Fruit fly (Drosophila melanogaster) whole organism: ENCODE data around the gene CG13842.

Experiments
- CG8478 ChIP-seq: fragments of >200 bp; optimal IDR thresholded peaks from 2 replicates; lab custom pipeline; 2018; ENCODE audit warnings: inconsistent platforms
- Dll ChIP-seq: fragments of >200 bp; optimal IDR thresholded peaks from 2 replicates; lab custom pipeline; 2017
- EcR ChIP-seq, 2 experiments: fragments of >200 bp; optimal IDR thresholded peaks; 2 replicates each; lab custom pipeline; 2017; ENCODE audit warnings: missing biosample characterization in 2 of 2, missing genetic modification characterization in 2 of 2, missing genetic modification reagents in 2 of 2
- pan ChIP-seq: fragments of >200 bp; optimal IDR thresholded peaks from 2 replicates; lab custom pipeline; 2017
- psq ChIP-seq: fragments of >200 bp; optimal IDR thresholded peaks from 2 replicates; lab custom pipeline; 2017
- usp ChIP-seq: fragments of >200 bp; optimal IDR thresholded peaks from 2 replicates; lab custom pipeline; 2017; ENCODE audit warnings: missing biosample characterization, missing genetic modification characterization, mixed read lengths

CG13842 gene

DNA sequence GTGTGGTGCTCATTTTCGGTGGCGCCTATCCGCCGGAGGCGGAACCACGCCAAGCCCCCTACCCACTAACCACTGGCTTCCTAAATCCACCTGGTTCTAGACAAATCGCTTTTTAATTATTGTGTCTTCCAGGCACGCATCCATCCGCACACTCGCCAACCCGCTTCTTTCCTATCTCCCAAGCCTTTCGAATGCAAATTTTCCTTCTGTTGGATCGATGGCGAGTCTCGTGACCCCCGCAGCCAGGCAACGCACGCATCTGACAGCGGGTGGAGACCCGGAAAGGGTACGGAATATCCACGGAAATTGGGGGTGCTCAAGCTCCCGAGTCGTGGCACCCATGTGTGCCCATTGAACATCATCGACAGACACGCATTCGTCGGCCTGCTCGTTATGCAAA lies at the start of gene CG13842:
TSS of gene CG13842 (minus strand) at position 101 of the 400 bp plus-strand sequence.
- TF ChIP-seq Dll (lab: Kevin White, UChicago) (no peak), pan (lab: Kevin White, UChicago) (no peak), psq (lab: Kevin White, UChicago) (no peak), CG8478 (lab: Kevin White, UChicago) (no peak), usp (no peak), EcR (GFP tag; optimal IDR thresholded peaks at IDR 0.05; lab: Kevin White, UChicago) (no peak)

DNA sequence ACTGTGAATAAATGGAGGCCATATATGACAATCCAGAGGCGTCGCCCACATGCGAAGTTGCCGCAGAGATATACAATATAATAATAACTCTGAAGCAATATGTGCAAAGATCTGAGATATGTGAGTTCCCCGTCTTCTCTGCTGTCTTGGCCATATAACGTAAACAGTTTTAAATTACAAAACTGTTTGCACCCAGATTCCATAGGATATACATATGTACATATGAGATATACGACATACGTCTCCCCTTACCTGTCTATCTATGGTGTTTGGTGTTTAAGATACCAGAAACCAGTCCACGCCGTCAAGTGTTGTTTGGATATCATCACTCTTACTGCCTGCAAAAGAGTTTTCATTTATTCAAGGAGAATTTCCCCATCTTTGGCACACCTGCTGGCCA lies 49.2 kb upstream of the CG13842 start:
- TF ChIP-seq pan (lab: Kevin White, UChicago) (no peak), EcR (GFP tag; optimal IDR thresholded peaks at IDR 0.05; lab: Kevin White, UChicago) (no peak), usp (no peak), Dll (lab: Kevin White, UChicago) (no peak), CG8478 (lab: Kevin White, UChicago) (no peak), psq (lab: Kevin White, UChicago) (no peak)

DNA sequence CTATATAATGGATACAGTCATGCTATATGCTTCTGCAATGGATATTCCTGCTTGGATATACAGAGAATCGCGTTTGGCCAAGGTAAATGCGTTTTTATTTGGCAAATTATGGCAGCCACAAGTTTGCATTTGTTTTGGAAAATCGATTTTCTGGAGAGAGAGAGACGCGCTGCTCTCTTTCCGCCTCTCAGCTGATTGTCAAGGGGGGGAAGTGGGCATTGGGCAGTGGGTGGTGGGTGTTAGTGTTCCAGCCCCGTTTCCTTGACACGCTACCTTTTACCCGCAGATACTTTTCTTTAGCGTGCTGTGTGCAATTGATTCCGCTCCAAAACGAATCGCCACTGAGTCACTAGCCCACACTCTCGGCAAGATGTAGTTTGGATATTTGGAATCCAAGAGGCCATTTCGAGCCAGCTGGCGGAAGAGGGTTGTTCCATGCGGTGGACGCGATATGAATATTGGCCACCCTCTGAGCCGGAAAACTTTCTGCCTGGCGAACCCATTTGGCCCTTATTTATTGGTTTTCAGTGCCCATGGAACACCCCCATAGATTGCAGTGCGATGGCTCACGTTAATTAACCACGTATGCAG lies 48.2 kb upstream of the CG13842 start:
- no peak for TF ChIP-seq psq (lab: Kevin White, UChicago)
- TF ChIP-seq Dll (lab: Kevin White, UChicago), result peak; percentile 27

DNA sequence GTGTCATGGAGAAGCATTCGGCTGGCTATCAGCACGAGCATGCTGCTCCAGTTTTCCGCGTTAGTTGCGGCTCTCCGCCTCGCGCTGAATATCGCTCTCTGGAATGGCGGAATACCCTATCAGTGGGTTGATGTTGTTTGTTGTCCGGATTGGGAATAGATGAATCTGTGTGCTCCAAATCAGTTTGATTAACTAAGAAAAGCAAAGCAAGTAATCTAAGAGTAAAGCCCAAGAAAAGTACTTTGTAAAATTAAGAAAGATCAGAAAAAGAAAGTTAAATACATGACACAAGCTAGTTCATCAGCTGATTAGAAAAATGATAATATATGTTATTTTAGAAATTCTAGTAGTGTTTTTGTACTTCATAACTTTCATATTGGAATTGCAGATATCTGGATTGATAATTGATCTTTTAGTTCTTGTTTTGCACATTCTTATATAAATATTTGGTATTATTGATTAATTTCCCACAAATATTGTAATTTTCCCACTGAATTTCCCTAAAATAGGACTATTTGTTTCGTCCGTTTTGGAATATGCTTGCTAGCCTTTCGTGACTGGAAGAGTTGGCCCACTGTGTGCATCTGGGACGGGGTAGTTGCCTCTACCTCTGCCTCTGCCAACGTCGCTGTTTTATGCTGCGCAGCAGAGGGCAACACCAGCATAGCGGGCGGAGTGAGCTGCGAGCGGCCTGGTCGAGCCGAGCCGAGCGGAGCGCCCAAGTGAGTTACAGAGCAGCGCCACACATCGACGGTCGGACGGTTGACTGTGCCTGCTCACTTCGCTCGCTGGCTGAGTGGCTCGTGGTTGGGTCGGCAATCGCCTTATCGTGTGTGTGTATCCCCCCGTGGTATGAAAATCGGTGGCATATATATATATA lies 47.1 kb upstream of the CG13842 start:
- peak; percentile 61 for TF ChIP-seq Dll (lab: Kevin White, UChicago)
- TF ChIP-seq usp, result no peak
- TF ChIP-seq EcR (GFP tag; optimal IDR thresholded peaks at IDR 0.05; lab: Kevin White, UChicago), result no peak

DNA sequence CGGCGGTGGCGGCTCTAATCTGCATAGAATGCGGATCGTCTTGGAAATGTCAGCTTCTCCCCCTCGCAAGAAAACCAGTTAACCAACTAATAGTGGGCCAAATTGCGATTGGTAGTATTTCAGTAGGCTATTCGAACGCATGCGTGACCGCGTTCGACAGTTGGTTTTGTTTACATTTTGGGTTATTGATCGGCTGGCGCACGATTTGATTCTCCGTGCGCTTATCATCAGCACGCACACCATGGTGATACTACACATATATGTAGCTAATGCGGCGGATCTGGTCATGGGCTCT lies 46.5 kb upstream of the CG13842 start:
- TF ChIP-seq CG8478 (lab: Kevin White, UChicago) (no peak), pan (lab: Kevin White, UChicago) (no peak), psq (lab: Kevin White, UChicago) (no peak), usp (no peak), EcR (GFP tag; optimal IDR thresholded peaks at IDR 0.05; lab: Kevin White, UChicago) (no peak), Dll (lab: Kevin White, UChicago) (no peak)

DNA sequence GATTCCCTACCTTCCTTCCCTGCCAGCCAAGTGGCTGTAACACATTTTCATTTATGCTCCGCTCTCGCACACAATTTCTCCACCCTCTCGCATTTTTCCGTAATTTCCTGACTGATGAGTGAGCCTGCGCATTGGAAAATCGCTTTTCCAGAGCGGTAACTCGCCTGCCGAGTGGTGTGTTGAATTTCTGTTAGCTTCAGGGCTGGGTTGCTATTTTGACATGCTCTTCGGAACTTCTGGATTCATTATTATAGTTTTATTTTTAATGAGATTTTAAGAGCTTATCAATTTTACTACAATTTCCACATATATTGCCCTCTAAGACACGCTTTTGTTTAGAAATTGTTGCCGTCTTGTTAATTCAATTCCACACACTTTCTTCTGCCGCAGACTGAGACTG lies 45.9 kb upstream of the CG13842 start:
- TF ChIP-seq Dll (lab: Kevin White, UChicago) (no peak), pan (lab: Kevin White, UChicago) (no peak), CG8478 (lab: Kevin White, UChicago) (no peak)

DNA sequence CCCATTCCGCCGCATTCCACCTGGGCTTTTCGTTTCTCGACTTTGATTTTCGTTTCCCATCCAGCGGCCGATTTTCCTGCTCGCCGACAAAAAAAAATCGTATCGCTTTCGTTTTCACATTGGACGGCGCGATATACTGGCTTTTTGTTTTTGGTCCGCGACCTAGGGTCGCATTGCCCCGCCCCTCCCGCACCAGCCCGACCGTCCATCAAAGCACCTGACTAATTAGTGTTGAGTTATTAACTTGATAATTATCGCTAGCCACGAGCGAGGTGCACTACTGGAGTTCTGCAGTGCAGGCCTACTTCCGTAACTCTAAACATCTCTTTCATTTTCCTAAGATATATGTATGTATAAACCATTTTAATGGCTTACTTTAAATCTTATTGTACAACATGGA lies 44.6 kb upstream of the CG13842 start:
- no peak for TF ChIP-seq EcR (GFP tag; optimal IDR thresholded peaks at IDR 0.05; lab: Kevin White, UChicago)
- TF ChIP-seq psq (lab: Kevin White, UChicago), result no peak
- TF ChIP-seq CG8478 (lab: Kevin White, UChicago), result no peak
- TF ChIP-seq usp, result no peak
- no peak for TF ChIP-seq Dll (lab: Kevin White, UChicago)
- no peak for TF ChIP-seq pan (lab: Kevin White, UChicago)

DNA sequence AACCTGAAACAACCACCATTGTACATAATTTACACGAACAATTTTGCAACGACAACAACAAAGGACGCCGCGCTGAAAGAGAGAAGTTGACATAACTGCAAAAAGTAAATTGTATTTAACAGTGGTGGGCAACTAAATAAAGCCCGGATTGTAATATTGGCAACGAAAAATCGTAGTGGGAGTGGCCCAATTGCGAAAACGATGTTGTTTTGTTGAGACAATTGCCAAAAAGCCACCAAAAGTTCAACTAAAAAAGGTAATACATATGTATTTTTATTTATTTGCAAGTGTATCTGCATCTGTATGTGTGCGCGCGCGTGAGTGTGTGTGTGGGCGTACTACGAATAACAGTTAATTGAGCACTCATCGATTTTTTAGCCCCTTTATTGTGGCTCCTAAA lies 44.0 kb upstream of the CG13842 start:
- TF ChIP-seq EcR (GFP tag; optimal IDR thresholded peaks at IDR 0.05; lab: Kevin White, UChicago), result no peak
- no peak for TF ChIP-seq usp
- TF ChIP-seq Dll (lab: Kevin White, UChicago), result no peak
- no peak for TF ChIP-seq pan (lab: Kevin White, UChicago)
- TF ChIP-seq psq (lab: Kevin White, UChicago), result no peak
- no peak for TF ChIP-seq CG8478 (lab: Kevin White, UChicago)

DNA sequence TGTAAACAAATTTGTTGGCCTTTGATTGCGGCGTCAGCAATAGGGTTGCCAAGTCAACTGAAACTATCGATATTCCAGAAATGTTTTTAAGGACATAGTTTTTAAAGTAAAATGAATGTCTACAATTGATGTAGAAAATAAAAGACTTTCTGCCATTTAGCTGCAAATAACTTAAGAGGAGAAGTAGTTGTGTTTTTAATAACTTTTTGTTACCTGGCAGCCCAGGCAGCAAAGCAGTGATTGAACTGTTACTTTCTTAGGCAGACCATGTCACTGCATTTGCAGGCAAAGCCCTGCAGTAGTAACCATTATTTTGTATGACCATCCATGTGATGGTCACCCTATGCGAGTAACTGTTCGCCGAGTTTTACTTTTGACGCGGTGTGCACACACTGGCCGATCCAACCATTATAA lies 43.5 kb upstream of the CG13842 start, which contains the start of the genes rumi, CG7029 and Usp12-46:
TSS of gene rumi (minus strand) at position 64 of the 414 bp plus-strand sequence.
TSS of gene CG7029 (plus strand) at position 368 of the 414 bp plus-strand sequence.
TSS of gene Usp12-46 (plus strand) at position 368 of the 414 bp plus-strand sequence.
- TF ChIP-seq CG8478 (lab: Kevin White, UChicago) (no peak), Dll (lab: Kevin White, UChicago) (no peak), pan (lab: Kevin White, UChicago) (no peak), usp (no peak), psq (lab: Kevin White, UChicago) (no peak), EcR (GFP tag; optimal IDR thresholded peaks at IDR 0.05; lab: Kevin White, UChicago) (no peak)

DNA sequence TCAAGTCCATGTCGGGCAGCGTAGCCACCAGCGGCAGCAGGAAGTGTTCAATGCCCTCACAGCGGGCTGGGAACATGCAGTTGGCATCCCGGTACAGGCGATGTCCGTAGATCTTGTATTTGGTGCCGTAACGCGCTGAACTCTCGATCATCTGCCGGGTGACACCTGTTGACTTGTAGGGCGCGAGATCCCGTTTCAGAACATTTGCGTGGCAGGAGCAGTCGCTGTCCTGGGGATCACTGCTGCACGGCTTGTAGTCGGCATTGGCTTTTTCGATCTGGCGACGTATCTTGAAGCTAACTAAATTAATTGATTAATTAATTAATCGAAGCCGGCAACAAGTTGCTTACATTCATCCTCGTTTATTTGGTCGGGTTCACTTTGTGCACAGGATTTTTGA lies 43.0 kb upstream of the CG13842 start:
- no peak for TF ChIP-seq EcR (GFP tag; optimal IDR thresholded peaks at IDR 0.05; lab: Kevin White, UChicago)

DNA sequence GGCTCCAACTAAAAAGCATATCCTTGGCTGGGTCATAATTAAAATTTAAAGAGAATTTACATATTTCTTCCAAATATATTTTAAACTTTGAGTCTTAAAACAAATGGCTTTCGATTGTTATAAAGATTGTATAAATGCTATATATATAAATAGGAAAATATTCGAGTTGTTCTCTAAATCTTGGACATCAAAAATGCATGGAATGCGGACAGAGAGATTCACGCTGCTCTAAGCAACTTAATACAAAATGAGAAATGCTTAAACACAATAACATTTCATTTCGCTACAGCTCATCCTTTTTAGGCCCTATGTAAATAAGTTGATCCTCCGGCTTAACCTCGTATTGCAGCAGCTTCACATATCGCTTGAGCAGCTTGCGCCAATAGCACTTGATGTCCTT lies 41.9 kb upstream of the CG13842 start, which contains the start of gene CG31139:
TSS of gene CG31139 (minus strand) at position 101 of the 400 bp plus-strand sequence.
- TF ChIP-seq Dll (lab: Kevin White, UChicago) (no peak), EcR (GFP tag; optimal IDR thresholded peaks at IDR 0.05; lab: Kevin White, UChicago) (no peak), CG8478 (lab: Kevin White, UChicago) (no peak), usp (no peak), pan (lab: Kevin White, UChicago) (no peak), psq (lab: Kevin White, UChicago) (no peak)

DNA sequence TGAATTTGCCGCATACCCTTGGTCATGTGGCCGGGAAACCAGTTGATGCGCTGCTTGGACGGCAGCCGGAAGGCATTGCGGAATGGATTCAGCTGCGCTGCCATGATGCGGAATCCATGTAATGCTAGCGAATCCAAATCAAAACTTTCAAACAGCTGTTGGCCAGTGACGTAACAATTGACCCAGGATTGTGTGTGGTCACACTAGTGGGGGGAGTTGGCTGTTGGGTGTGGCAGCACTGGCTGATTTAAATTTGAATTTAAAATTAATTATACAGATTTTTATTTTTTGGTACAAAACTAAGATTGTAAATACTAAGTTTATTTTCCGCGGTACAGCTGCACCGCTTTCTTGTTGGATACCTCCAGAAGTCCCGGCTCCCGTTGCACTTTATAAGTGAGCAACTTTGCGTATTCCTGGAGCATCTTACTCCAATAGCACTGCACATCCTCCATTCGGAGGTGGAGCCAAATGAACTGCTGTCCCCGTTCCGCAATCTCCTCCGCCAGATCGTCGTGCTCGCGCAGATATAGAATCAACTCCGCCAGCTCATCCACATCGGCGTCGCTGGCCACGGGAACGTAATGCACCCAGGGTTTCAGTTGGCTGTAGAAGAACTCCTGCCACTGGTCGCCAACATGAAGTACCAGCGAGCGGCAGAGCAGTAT lies 40.5 kb upstream of the CG13842 start, which contains the start of gene CG17141:
TSS of gene CG17141 (minus strand) at position 177 of the 668 bp plus-strand sequence.
- no peak for TF ChIP-seq usp
- no peak for TF ChIP-seq psq (lab: Kevin White, UChicago)
- TF ChIP-seq CG8478 (lab: Kevin White, UChicago), result no peak
- no peak for TF ChIP-seq EcR (GFP tag; optimal IDR thresholded peaks at IDR 0.05; lab: Kevin White, UChicago)
- no peak for TF ChIP-seq pan (lab: Kevin White, UChicago)
- no peak for TF ChIP-seq Dll (lab: Kevin White, UChicago)
